Fruit fly (Drosophila melanogaster) whole organism, embryonic: ENCODE measurements around the gene isoQC.

ENCODE experiments used
- Asciz ChIP-seq: fragments of 200-800 bp; sonication (Bioruptor generic); optimal IDR thresholded peaks from 2 replicates; lab custom pipeline; 2017; ENCODE audit warnings: missing biosample characterization, mild to moderate bottlenecking, missing genetic modification characterization, missing genetic modification reagents
- Atf3 ChIP-seq: fragments of 200-800 bp; sonication (Bioruptor generic); optimal IDR thresholded peaks from 3 replicates; lab custom pipeline; 2016; ENCODE audit warnings: missing biosample characterization, missing genetic modification characterization
- C15 ChIP-seq: fragments of 200-800 bp; sonication (Bioruptor generic); IDR thresholded peaks from 3 replicates; pipeline ENCODE4 v1.3.6; 2022; ENCODE audit warnings: missing biosample characterization, missing genetic modification characterization
- CG10431 ChIP-seq: fragments of 200-800 bp; sonication (Bioruptor generic); optimal IDR thresholded peaks from 3 replicates; lab custom pipeline; 2018; ENCODE audit warnings: missing biosample characterization, mild to moderate bottlenecking, missing genetic modification characterization
- CG10979 ChIP-seq: fragments of 200-800 bp; sonication (Bioruptor generic); optimal IDR thresholded peaks from 2 replicates; lab custom pipeline; 2018; ENCODE audit warnings: missing biosample characterization, mild to moderate bottlenecking, missing genetic modification characterization, moderate library complexity
- CG11085 ChIP-seq: fragments of 200-800 bp; sonication (Bioruptor generic); IDR thresholded peaks from 2 replicates; pipeline ENCODE4 v1.3.6; 2022; ENCODE audit warnings: missing biosample characterization, missing genetic modification characterization
- CG11695 ChIP-seq: fragments of 200-800 bp; sonication (Bioruptor generic); IDR thresholded peaks from 3 replicates; pipeline ENCODE4 v1.3.6; 2022; ENCODE audit warnings: missing biosample characterization, missing genetic modification characterization
- CG15696 ChIP-seq: fragments of 200-800 bp; sonication (Bioruptor generic); optimal IDR thresholded peaks from 2 replicates; lab custom pipeline; 2019; ENCODE audit warnings: missing biosample characterization, mild to moderate bottlenecking, missing genetic modification characterization, moderate library complexity
- CG17385 ChIP-seq: fragments of 200-800 bp; sonication (Bioruptor generic); optimal IDR thresholded peaks from 3 replicates; lab custom pipeline; 2018; ENCODE audit warnings: missing biosample characterization, mild to moderate bottlenecking, missing genetic modification characterization
- CG17568 ChIP-seq: fragments of 200-800 bp; sonication (Bioruptor generic); optimal IDR thresholded peaks from 2 replicates; lab custom pipeline; 2018; ENCODE audit warnings: missing biosample characterization, mild to moderate bottlenecking, missing genetic modification characterization, moderate library complexity
- CG17612 ChIP-seq: fragments of 200-800 bp; sonication (Bioruptor generic); IDR thresholded peaks from 2 replicates; pipeline ENCODE4 v1.3.6; 2022; ENCODE audit warnings: missing biosample characterization, missing genetic modification characterization
- CG30431 ChIP-seq: fragments of 200-800 bp; sonication (Bioruptor generic); optimal IDR thresholded peaks from 2 replicates; lab custom pipeline; 2017; ENCODE audit warnings: missing biosample characterization, missing genetic modification characterization
- CG3281 ChIP-seq: fragments of 200-800 bp; sonication (Bioruptor generic); optimal IDR thresholded peaks from 3 replicates; lab custom pipeline; 2017; ENCODE audit warnings: missing biosample characterization, mild to moderate bottlenecking, missing genetic modification characterization
- CG3726 ChIP-seq: fragments of 200-800 bp; sonication (Bioruptor generic); IDR thresholded peaks from 3 replicates; pipeline ENCODE4, ENCODE4 v1.3.6; 2022; ENCODE audit warnings: missing biosample characterization, missing genetic modification characterization
- CG5180 ChIP-seq: fragments of 200-800 bp; sonication (Bioruptor generic); optimal IDR thresholded peaks from 3 replicates; lab custom pipeline; 2017; ENCODE audit warnings: missing biosample characterization, missing genetic modification characterization, mild to moderate bottlenecking, moderate library complexity, missing genetic modification reagents
- CG5245 ChIP-seq: fragments of 200-800 bp; sonication (Bioruptor generic); optimal IDR thresholded peaks from 3 replicates; lab custom pipeline; 2016; ENCODE audit warnings: missing biosample characterization, missing genetic modification characterization
- CG5953 ChIP-seq: fragments of 200-800 bp; sonication (Bioruptor generic); IDR thresholded peaks from 2 replicates; pipeline ENCODE4 v1.3.6; 2022; ENCODE audit warnings: missing biosample characterization, missing genetic modification characterization
- CG6272 ChIP-seq: fragments of 200-800 bp; sonication (Bioruptor generic); IDR thresholded peaks from 2 replicates; pipeline ENCODE4 v1.3.6; 2022; ENCODE audit warnings: missing biosample characterization, missing genetic modification characterization
- CG7928 ChIP-seq: fragments of 200-800 bp; sonication (Bioruptor generic); optimal IDR thresholded peaks from 2 replicates; lab custom pipeline; 2017; ENCODE audit warnings: missing biosample characterization, mild to moderate bottlenecking, missing genetic modification characterization
- CG8765 ChIP-seq: fragments of 200-800 bp; sonication (Bioruptor generic); IDR thresholded peaks from 2 replicates; pipeline ENCODE4 v1.3.6; 2022; ENCODE audit warnings: missing biosample characterization, missing genetic modification characterization
- CG9609 ChIP-seq: fragments of 200-800 bp; sonication (Bioruptor generic); optimal IDR thresholded peaks from 3 replicates; lab custom pipeline; 2016; ENCODE audit warnings: missing biosample characterization, missing genetic modification characterization
- CTCF ChIP-seq: fragments of 200-800 bp; sonication (Bioruptor generic); optimal IDR thresholded peaks from 2 replicates; lab custom pipeline; 2017; ENCODE audit warnings: missing biosample characterization, mild to moderate bottlenecking, missing genetic modification characterization, moderate library complexity
- D19A ChIP-seq: fragments of 200-800 bp; optimal IDR thresholded peaks from 3 replicates; lab custom pipeline; 2019; ENCODE audit warnings: missing biosample characterization, mild to moderate bottlenecking, missing genetic modification characterization, moderate library complexity
- Dip2 ChIP-seq: fragments of 200-800 bp; sonication (Bioruptor generic); IDR thresholded peaks from 2 replicates; pipeline ENCODE4 v1.3.6; 2022; ENCODE audit warnings: missing biosample characterization, missing genetic modification characterization
- Doc2 ChIP-seq: fragments of 200-800 bp; sonication (Bioruptor generic); IDR thresholded peaks from 2 replicates; pipeline ENCODE4 v1.3.6; 2022; ENCODE audit warnings: missing biosample characterization, missing genetic modification characterization
- Hmx ChIP-seq: fragments of 200-800 bp; sonication (Bioruptor generic); optimal IDR thresholded peaks from 2 replicates; lab custom pipeline; 2016; ENCODE audit warnings: missing biosample characterization, missing genetic modification characterization
- Max ChIP-seq: fragments of 200-800 bp; sonication (Bioruptor generic); optimal IDR thresholded peaks from 2 replicates; lab custom pipeline; 2016; ENCODE audit warnings: missing biosample characterization, mild to moderate bottlenecking, missing genetic modification characterization
- Opbp ChIP-seq: fragments of 200-800 bp; sonication (Bioruptor generic); IDR thresholded peaks from 3 replicates; pipeline ENCODE4 v1.3.6; 2022; ENCODE audit warnings: missing biosample characterization, missing genetic modification characterization; ENCODE audit not compliant: partially characterized antibody
- Pdp1 ChIP-seq, 2 experiments: fragments of 200-800 bp; sonication (Bioruptor generic); optimal IDR thresholded peaks; 3 replicates each; lab custom pipeline; 2016; ENCODE audit warnings: missing biosample characterization in 2 of 2, missing genetic modification characterization in 2 of 2, mild to moderate bottlenecking in 1 of 2, moderate library complexity in 1 of 2
- Sry-δ ChIP-seq: fragments of 200-800 bp; sonication (Bioruptor generic); optimal IDR thresholded peaks from 2 replicates; lab custom pipeline; 2016; ENCODE audit warnings: missing biosample characterization, missing genetic modification characterization
- aop ChIP-seq: fragments of 200-800 bp; sonication (Bioruptor generic); IDR thresholded peaks from 2 replicates; pipeline ENCODE4 v1.3.6; 2022; ENCODE audit warnings: missing biosample characterization, missing genetic modification characterization
- croc ChIP-seq: fragments of 200-800 bp; sonication (Bioruptor generic); conservative IDR thresholded peaks from 3 replicates; pipeline ENCODE4 v1.3.6; 2022; ENCODE audit warnings: missing biosample characterization, missing genetic modification characterization
- cwo ChIP-seq: fragments of 200-800 bp; sonication (Bioruptor generic); optimal IDR thresholded peaks from 3 replicates; lab custom pipeline; 2017; ENCODE audit warnings: missing biosample characterization, missing genetic modification characterization, mild to moderate bottlenecking, moderate library complexity, missing genetic modification reagents
- danr ChIP-seq: fragments of 200-800 bp; sonication (Bioruptor generic); IDR thresholded peaks from 2 replicates; pipeline ENCODE4 v1.3.6; 2022; ENCODE audit warnings: missing biosample characterization, missing genetic modification characterization
- eve ChIP-seq, 2 experiments: fragments of >200 bp; optimal IDR thresholded peaks; 2 replicates each; lab custom pipeline; 2017; ENCODE audit warnings: missing biosample characterization in 2 of 2, missing genetic modification characterization in 2 of 2
- eyg ChIP-seq: fragments of 200-800 bp; sonication (Bioruptor generic); optimal IDR thresholded peaks from 3 replicates; lab custom pipeline; 2016; ENCODE audit warnings: missing biosample characterization, missing genetic modification characterization
- ftz-f1 ChIP-seq: fragments of 200-800 bp; sonication (Bioruptor generic); optimal IDR thresholded peaks from 2 replicates; lab custom pipeline; 2016; ENCODE audit warnings: missing biosample characterization, missing genetic modification characterization
- hkb ChIP-seq, 2 experiments: fragments of 200-800 bp in 1 of 2; fragments of >200 bp in 1 of 2; sonication (Bioruptor generic) in 1 of 2; IDR thresholded peaks in 1 of 2; optimal IDR thresholded peaks in 1 of 2; 2 replicates each; pipeline versions ENCODE4 v1.3.6 to Lab custom; 2017 to 2022; ENCODE audit warnings: missing biosample characterization in 1 of 2, missing genetic modification characterization in 1 of 2
- insv ChIP-seq, 2 experiments: fragments of 200-800 bp; sonication (Bioruptor generic); optimal IDR thresholded peaks; 3 replicates each; lab custom pipeline; 2016 to 2018; ENCODE audit warnings: missing biosample characterization in 2 of 2, missing genetic modification characterization in 2 of 2
- kah ChIP-seq: fragments of 200-800 bp; sonication (Bioruptor generic); optimal IDR thresholded peaks from 2 replicates; lab custom pipeline; 2018; ENCODE audit warnings: missing biosample characterization, mild to moderate bottlenecking, missing genetic modification characterization
- ken ChIP-seq: fragments of 200-800 bp; sonication (Bioruptor generic); IDR thresholded peaks from 3 replicates; pipeline ENCODE4 v1.3.6; 2022; ENCODE audit warnings: missing biosample characterization, missing genetic modification characterization
- luna ChIP-seq: fragments of 200-800 bp; sonication (Bioruptor generic); optimal IDR thresholded peaks from 2 replicates; lab custom pipeline; 2016; ENCODE audit warnings: missing biosample characterization, missing genetic modification characterization
- maf-S ChIP-seq: fragments of 200-800 bp; sonication (Bioruptor generic); optimal IDR thresholded peaks from 2 replicates; lab custom pipeline; 2016; ENCODE audit warnings: missing biosample characterization, missing genetic modification characterization
- mld ChIP-seq: fragments of 200-800 bp; sonication (Bioruptor generic); IDR thresholded peaks from 3 replicates; pipeline ENCODE4 v1.3.6; 2022; ENCODE audit warnings: missing biosample characterization, missing genetic modification characterization; ENCODE audit not compliant: partially characterized antibody
- p53 ChIP-seq: fragments of 200-800 bp; sonication (Bioruptor generic); optimal IDR thresholded peaks from 2 replicates; lab custom pipeline; 2016; ENCODE audit warnings: missing biosample characterization, missing genetic modification characterization
- pum ChIP-seq: fragments of 200-800 bp; sonication (Bioruptor generic); optimal IDR thresholded peaks from 2 replicates; lab custom pipeline; 2016; ENCODE audit warnings: missing biosample characterization, missing genetic modification characterization
- sens ChIP-seq: fragments of 200-800 bp; sonication (Bioruptor generic); peaks from one replicate; lab custom pipeline; 2016; ENCODE audit warnings: missing biosample characterization, missing genetic modification characterization
- sna ChIP-seq: fragments of 200-800 bp; sonication (Bioruptor generic); IDR thresholded peaks from 2 replicates; pipeline ENCODE4 v1.3.6; 2022; ENCODE audit warnings: missing biosample characterization, missing genetic modification characterization; ENCODE audit not compliant: partially characterized antibody
- sob ChIP-seq: fragments of 200-800 bp; sonication (Bioruptor generic); IDR thresholded peaks from 2 replicates; pipeline ENCODE4 v1.3.6; 2022; ENCODE audit warnings: missing biosample characterization, missing genetic modification characterization
- ssp ChIP-seq: fragments of 200-800 bp; sonication (Bioruptor generic); IDR thresholded peaks from 2 replicates; pipeline ENCODE4 v1.3.6; 2022; ENCODE audit warnings: missing biosample characterization, missing genetic modification characterization
- unpg ChIP-seq: fragments of 200-800 bp; sonication (Bioruptor generic); optimal IDR thresholded peaks from 3 replicates; lab custom pipeline; 2018; ENCODE audit warnings: missing biosample characterization, mild to moderate bottlenecking, missing genetic modification characterization, moderate library complexity
- vnd ChIP-seq: fragments of 200-800 bp; sonication (Bioruptor generic); IDR thresholded peaks from 3 replicates; pipeline ENCODE4 v1.3.6; 2022; ENCODE audit warnings: missing biosample characterization, missing genetic modification characterization; ENCODE audit not compliant: partially characterized antibody

Gene isoQC

dm6 chr3L:20474789-20475208, 533 bp downstream of the isoQC start (continued):
- TF ChIP-seq sna (GFP tag; lab: Robert Waterston, UW), result no peak
- TF ChIP-seq vnd (GFP tag; lab: Robert Waterston, UW), result no peak
- TF ChIP-seq CG17385 (GFP tag; lab: Kevin White, UChicago), result peak; percentile 80
- peak; percentile 48 for TF ChIP-seq Sry-δ (GFP tag; lab: Kevin White, UChicago)
- no peak for TF ChIP-seq sob (GFP tag; lab: Robert Waterston, UW)
- TF ChIP-seq Atf3, result peak; percentile 86
- TF ChIP-seq CG5245, result peak; percentile 81
- peak; percentile 66 for TF ChIP-seq eyg (GFP tag; lab: Kevin White, UChicago)
- TF ChIP-seq CG15696 (tag; lab: Kevin White, UChicago), result peak; percentile 70
- no peak for TF ChIP-seq ssp (GFP tag; lab: Robert Waterston, UW)
- no peak for TF ChIP-seq mld
- TF ChIP-seq CG17612 (GFP tag; lab: Robert Waterston, UW), result no peak
- no peak for TF ChIP-seq aop
- peak; percentile 87 for TF ChIP-seq luna (GFP tag; lab: Kevin White, UChicago)
- TF ChIP-seq Opbp (GFP tag; lab: Robert Waterston, UW), result no peak
- peak; percentile 82 for TF ChIP-seq D19A
- TF ChIP-seq croc (GFP tag; lab: Robert Waterston, UW), result peak; percentile 58
- no peak for TF ChIP-seq ken (GFP tag; lab: Robert Waterston, UW)
- peak; percentile 60 for TF ChIP-seq CG7928 (GFP tag; lab: Kevin White, UChicago)
- no peak for TF ChIP-seq eve (GFP tag; optimal IDR thresholded peaks at IDR 0.05; lab: Kevin White, UChicago)
- TF ChIP-seq pum (GFP tag; lab: Kevin White, UChicago), result peak; percentile 80
- peak; percentile 79 for TF ChIP-seq sens (GFP tag; lab: Kevin White, UChicago)
- peak; percentile 71 for TF ChIP-seq Asciz (GFP tag; lab: Kevin White, UChicago)
- TF ChIP-seq C15 (GFP tag; lab: Robert Waterston, UW), result no peak
- TF ChIP-seq CG9609 (GFP tag; lab: Kevin White, UChicago), result peak; percentile 84
- no peak for TF ChIP-seq danr (GFP tag; lab: Robert Waterston, UW)
- peak; percentile 98 for TF ChIP-seq kah
- peak; percentile 49 for TF ChIP-seq ftz-f1 (GFP tag; lab: Kevin White, UChicago)
- TF ChIP-seq Dip2 (GFP tag; lab: Robert Waterston, UW), result no peak
- no peak for TF ChIP-seq Doc2
- no peak for TF ChIP-seq CG5953 (GFP tag; lab: Robert Waterston, UW)
- peak; percentile 34 for TF ChIP-seq Hmx (GFP tag; lab: Kevin White, UChicago)
- no peak for TF ChIP-seq CG8765
- TF ChIP-seq Max (GFP tag; lab: Kevin White, UChicago), result peak; percentile 77
- TF ChIP-seq Pdp1 (GFP tag; optimal IDR thresholded peaks at IDR 0.05; lab: Kevin White, UChicago), result peak in 1 of 2 experiments; percentile 88
- peak in 1 of 2 experiments; percentile 62 for TF ChIP-seq insv (GFP tag; optimal IDR thresholded peaks at IDR 0.05; lab: Kevin White, UChicago)
- TF ChIP-seq CG5180 (GFP tag; lab: Kevin White, UChicago), result peak; percentile 74
- TF ChIP-seq CG30431, result peak; percentile 71
- TF ChIP-seq CG17568 (GFP tag; lab: Kevin White, UChicago), result peak; percentile 70
- no peak for TF ChIP-seq CG11085
- TF ChIP-seq maf-S (GFP tag; lab: Kevin White, UChicago), result peak; percentile 78
- TF ChIP-seq CG11695 (GFP tag; lab: Robert Waterston, UW), result no peak
- peak; percentile 86 for TF ChIP-seq unpg (GFP tag; lab: Kevin White, UChicago)
- no peak for TF ChIP-seq hkb (optimal IDR thresholded peaks at IDR 0.05; lab: Kevin White, UChicago)
- TF ChIP-seq hkb (GFP tag; IDR thresholded peaks at IDR 0.05; lab: Robert Waterston, UW), result no peak
- TF ChIP-seq CG6272 (GFP tag; lab: Robert Waterston, UW), result peak; percentile 75
- peak; percentile 71 for TF ChIP-seq CG10979 (tag; lab: Kevin White, UChicago)
- no peak for TF ChIP-seq CG3726 (GFP tag; lab: Robert Waterston, UW)
- peak; percentile 33 for TF ChIP-seq CG10431 (GFP tag; lab: Kevin White, UChicago)
- TF ChIP-seq cwo, result peak; percentile 84
- peak; percentile 88 for TF ChIP-seq CG3281 (GFP tag; lab: Kevin White, UChicago)
- TF ChIP-seq p53 (GFP tag; lab: Kevin White, UChicago), result peak; percentile 64
- TF ChIP-seq CTCF (GFP tag; lab: Kevin White, UChicago), result peak; percentile 27
